Fruit fly (Drosophila melanogaster) whole organism, wandering third instar larva: ENCODE results near the gene CG33337.

ENCODE experiments used
- Dfd ChIP-seq: fragments of >200 bp; optimal IDR thresholded peaks from 2 replicates; lab custom pipeline; 2017; ENCODE audit warnings: missing biosample characterization, missing genetic modification characterization
- Sp1 ChIP-seq: fragments of 200-800 bp; sonication (Bioruptor generic); optimal IDR thresholded peaks from 3 replicates; lab custom pipeline; 2019; ENCODE audit warnings: missing biosample characterization, mild to moderate bottlenecking, missing genetic modification characterization, moderate library complexity
- Vsx2 ChIP-seq: fragments of 200-300, 225-300 bp; sonication (Bioruptor generic); optimal IDR thresholded peaks from 2 replicates; lab custom pipeline; 2018; ENCODE audit warnings: missing biosample characterization, missing genetic modification characterization; ENCODE audit not compliant: partially characterized antibody
- dmrt93B ChIP-seq: fragments of 200-800 bp; sonication (Bioruptor generic); optimal IDR thresholded peaks from 2 replicates; lab custom pipeline; 2018; ENCODE audit warnings: missing biosample characterization, mild to moderate bottlenecking, missing genetic modification characterization
- fru ChIP-seq: fragments of 200-800 bp; sonication (Bioruptor generic); optimal IDR thresholded peaks from 3 replicates; lab custom pipeline; 2016; ENCODE audit warnings: missing biosample characterization, mild to moderate bottlenecking, missing genetic modification characterization
- lola ChIP-seq: fragments of >200 bp; optimal IDR thresholded peaks from 2 replicates; lab custom pipeline; 2017; ENCODE audit warnings: missing biosample characterization, missing genetic modification characterization
- psq ChIP-seq: fragments of 200-800 bp; sonication (Bioruptor generic); optimal IDR thresholded peaks from 3 replicates; lab custom pipeline; 2017; ENCODE audit warnings: missing biosample characterization, mild to moderate bottlenecking, missing genetic modification characterization, moderate library complexity
- sage ChIP-seq: fragments of 200-800 bp; sonication (Bioruptor generic); optimal IDR thresholded peaks from 2 replicates; lab custom pipeline; 2016; ENCODE audit warnings: missing biosample characterization, mild to moderate bottlenecking, missing genetic modification characterization
- sv ChIP-seq: fragments of 200-800 bp; sonication (Bioruptor generic); optimal IDR thresholded peaks from 3 replicates; lab custom pipeline; 2016; ENCODE audit warnings: missing biosample characterization, missing genetic modification characterization
- woc ChIP-seq: sonication (Bioruptor generic); optimal IDR thresholded peaks from 2 replicates; lab custom pipeline; 2016; ENCODE audit warnings: missing biosample characterization, mild to moderate bottlenecking, missing genetic modification characterization

Gene CG33337

dm6 chr3R:23556843-23557242 is 35.7 kb downstream of the CG33337 start, which contains the start of gene CG10164:
Gene CG10164 (minus strand): TSS chr3R:23556943.
- TF ChIP-seq fru (GFP tag; lab: Kevin White, UChicago) (no peak), Dfd (no peak), dmrt93B (GFP tag; lab: Kevin White, UChicago) (no peak), woc (GFP tag; lab: Kevin White, UChicago) (no peak), Vsx2 (no peak), lola (GFP tag; lab: Kevin White, UChicago) (no peak), psq (no peak), sage (GFP tag; lab: Kevin White, UChicago) (no peak), Sp1 (GFP tag; lab: Kevin White, UChicago) (no peak), sv (GFP tag; lab: Kevin White, UChicago) (no peak)
